Comparison of ENCODE assay signal across 1 worm cellular context in the genomic region with DNA sequence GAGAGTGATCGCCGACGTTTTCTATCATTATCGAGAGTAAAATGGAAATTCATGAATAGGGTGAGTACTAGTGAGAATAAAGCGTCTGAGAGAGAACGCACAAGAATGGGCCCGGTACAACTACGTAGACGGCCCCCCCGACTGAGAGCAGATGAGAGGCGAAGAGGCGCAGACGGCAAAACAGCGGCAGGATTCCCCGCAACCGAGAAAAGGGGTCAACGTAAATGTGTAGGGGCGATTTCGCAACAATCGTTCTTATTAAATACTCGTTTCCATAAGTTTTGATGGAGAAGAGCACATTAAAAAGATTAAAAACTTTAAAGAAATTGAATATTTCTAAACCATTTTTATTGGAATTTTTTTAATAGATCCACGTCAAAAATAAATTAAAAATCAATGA.
TF ChIP-seq lines count a peak whose summit lies in the region.

No protein-coding gene starts in this region.

TF ChIP-seq in whole organism, L4 larva, 104 proteins besides CTCF, POLR2A, EP300 and RAD21 (continued from another document):
- TF ChIP-seq ama-1 (optimal IDR thresholded peaks at IDR 0.05; lab: Kevin White, UChicago), result no peak
- TF ChIP-seq nhr-102 (tag; optimal IDR thresholded peaks at IDR 0.05; lab: Kevin White, UChicago), result no peak
- TF ChIP-seq nhr-10 (tag; optimal IDR thresholded peaks at IDR 0.05; lab: Kevin White, UChicago), result no peak
- no peak for TF ChIP-seq lin-1 (GFP tag; IDR thresholded peaks at IDR 0.05; lab: Robert Waterston, UW)
- no peak for TF ChIP-seq nhr-11 (tag; optimal IDR thresholded peaks at IDR 0.05; lab: Kevin White, UChicago)
- no peak for TF ChIP-seq hif-1 (tag; optimal IDR thresholded peaks at IDR 0.05; lab: Kevin White, UChicago)
- TF ChIP-seq set-16 (GFP tag; IDR thresholded peaks at IDR 0.05; lab: Robert Waterston, UW), result peak; percentile 45
- TF ChIP-seq ZK546.5 (tag; optimal IDR thresholded peaks at IDR 0.05; lab: Kevin White, UChicago), result no peak
- TF ChIP-seq tra-1 (GFP tag; IDR thresholded peaks at IDR 0.05; lab: Robert Waterston, UW), result no peak
- no peak for TF ChIP-seq daf-16 (GFP tag; optimal IDR thresholded peaks at IDR 0.05; lab: Kevin White, UChicago)
- TF ChIP-seq daf-16 (tag; optimal IDR thresholded peaks at IDR 0.05; lab: Kevin White, UChicago), result peak; percentile 7
- no peak for TF ChIP-seq ctbp-1 (GFP tag; IDR thresholded peaks at IDR 0.05; lab: Robert Waterston, UW)
- no peak for TF ChIP-seq gei-8 (GFP tag; optimal IDR thresholded peaks at IDR 0.05; lab: Kevin White, UChicago)
